Fruit fly (Drosophila melanogaster) whole organism, embryonic: Measurements from ENCODE around the gene Spn38F.

Source experiments
- Ada2b ChIP-seq: fragments of 200-800 bp; sonication (Bioruptor generic); IDR thresholded peaks from 2 replicates; pipeline ENCODE4 v1.3.6; 2022; ENCODE audit warnings: missing biosample characterization, missing genetic modification characterization
- CG10979 ChIP-seq: fragments of 200-800 bp; sonication (Bioruptor generic); optimal IDR thresholded peaks from 2 replicates; lab custom pipeline; 2018; ENCODE audit warnings: missing biosample characterization, mild to moderate bottlenecking, missing genetic modification characterization, moderate library complexity
- CG11695 ChIP-seq: fragments of 200-800 bp; sonication (Bioruptor generic); IDR thresholded peaks from 3 replicates; pipeline ENCODE4 v1.3.6; 2022; ENCODE audit warnings: missing biosample characterization, missing genetic modification characterization
- CG11696 ChIP-seq: fragments of 200-800 bp; sonication (Bioruptor generic); IDR thresholded peaks from 2 replicates; pipeline ENCODE4 v1.3.6; 2022; ENCODE audit warnings: missing biosample characterization, missing genetic modification characterization
- CG1233 ChIP-seq: fragments of 200-800 bp; sonication (Bioruptor generic); optimal IDR thresholded peaks from 4 replicates; lab custom pipeline; 2018; ENCODE audit warnings: missing biosample characterization, mild to moderate bottlenecking, missing genetic modification characterization
- CG14050 ChIP-seq: fragments of 200-800 bp; sonication (Bioruptor generic); IDR thresholded peaks from 3 replicates; pipeline ENCODE4 v1.3.6; 2022; ENCODE audit warnings: missing biosample characterization, missing genetic modification characterization
- CG17359 ChIP-seq: fragments of 200-800 bp; sonication (Bioruptor generic); optimal IDR thresholded peaks from 3 replicates; lab custom pipeline; 2018; ENCODE audit warnings: missing biosample characterization, mild to moderate bottlenecking, missing genetic modification characterization, moderate library complexity
- CG30431 ChIP-seq: fragments of 200-800 bp; sonication (Bioruptor generic); optimal IDR thresholded peaks from 2 replicates; lab custom pipeline; 2017; ENCODE audit warnings: missing biosample characterization, missing genetic modification characterization
- CG42726 ChIP-seq: fragments of 200-800 bp; sonication (Bioruptor generic); IDR thresholded peaks from 2 replicates; pipeline ENCODE4 v1.3.6; 2022; ENCODE audit warnings: missing biosample characterization, missing genetic modification characterization; ENCODE audit not compliant: partially characterized antibody
- CG4360 ChIP-seq: fragments of 200-800 bp; sonication (Bioruptor generic); IDR thresholded peaks from 2 replicates; pipeline ENCODE4 v1.3.6; 2022; ENCODE audit warnings: missing biosample characterization, missing genetic modification characterization
- CG4854 ChIP-seq: fragments of 200-800 bp; sonication (Bioruptor generic); optimal IDR thresholded peaks from 2 replicates; lab custom pipeline; 2016; ENCODE audit warnings: missing biosample characterization, missing genetic modification characterization, inconsistent platforms
- CG6791 ChIP-seq: fragments of 200-800 bp; sonication (Bioruptor generic); IDR thresholded peaks from 3 replicates; pipeline ENCODE4 v1.3.6; 2022; ENCODE audit warnings: missing biosample characterization, missing genetic modification characterization; ENCODE audit not compliant: partially characterized antibody
- CG7357 ChIP-seq: fragments of 200-800 bp; sonication (Bioruptor generic); IDR thresholded peaks from 3 replicates; pipeline ENCODE4 v1.3.6; 2022; ENCODE audit warnings: missing biosample characterization, missing genetic modification characterization
- CG7556 ChIP-seq: fragments of 200-800 bp; sonication (Bioruptor generic); optimal IDR thresholded peaks from 2 replicates; lab custom pipeline; 2017; ENCODE audit warnings: missing biosample characterization, mild to moderate bottlenecking, missing genetic modification characterization
- CG8290 ChIP-seq, 3 experiments: fragments of 200-800 bp; sonication (Bioruptor generic); optimal IDR thresholded peaks; 2 replicates each; lab custom pipeline; 2016 to 2019; ENCODE audit warnings: missing biosample characterization in 3 of 3, missing genetic modification characterization in 3 of 3, mild to moderate bottlenecking in 2 of 3, moderate library complexity in 1 of 3
- CG9437 ChIP-seq: fragments of 200-800 bp; sonication (Bioruptor generic); optimal IDR thresholded peaks from 2 replicates; lab custom pipeline; 2018; ENCODE audit warnings: missing biosample characterization, mild to moderate bottlenecking, missing genetic modification characterization
- D19B ChIP-seq: fragments of 200-800 bp; sonication (Bioruptor generic); optimal IDR thresholded peaks from 2 replicates; lab custom pipeline; 2017; ENCODE audit warnings: missing biosample characterization, mild to moderate bottlenecking, missing genetic modification characterization
- Dip3 ChIP-seq: fragments of 200-800 bp; sonication (Bioruptor generic); optimal IDR thresholded peaks from 3 replicates; lab custom pipeline; 2016; ENCODE audit warnings: missing biosample characterization, missing genetic modification characterization
- Ets97D ChIP-seq: fragments of 200-800 bp; sonication (Bioruptor generic); optimal IDR thresholded peaks from 3 replicates; lab custom pipeline; 2016; ENCODE audit warnings: missing biosample characterization, missing genetic modification characterization
- HLHmδ ChIP-seq: fragments of 200-800 bp; sonication (Bioruptor generic); optimal IDR thresholded peaks from 2 replicates; lab custom pipeline; 2018; ENCODE audit warnings: missing biosample characterization, mild to moderate bottlenecking, missing genetic modification characterization, moderate library complexity
- Med ChIP-seq: fragments of 200-800 bp; sonication (Bioruptor generic); peaks from one replicate; lab custom pipeline; 2016; ENCODE audit warnings: missing biosample characterization, missing genetic modification characterization, mild to moderate bottlenecking, inconsistent platforms, moderate library complexity
- Spps ChIP-seq: fragments of 200-800 bp; sonication (Bioruptor generic); optimal IDR thresholded peaks from 2 replicates; lab custom pipeline; 2018; ENCODE audit warnings: missing biosample characterization, mild to moderate bottlenecking, missing genetic modification characterization
- Stat92E ChIP-seq, 3 experiments: fragments of >200 bp in 2 of 3; fragments of 200-800 bp in 1 of 3; sonication (Bioruptor generic) in 1 of 3; optimal IDR thresholded peaks; 2 replicates each; lab custom pipeline; 2017 to 2019; ENCODE audit warnings: missing biosample characterization in 3 of 3, missing genetic modification characterization in 3 of 3, mild to moderate bottlenecking in 1 of 3, moderate library complexity in 1 of 3
- Taf1 ChIP-seq: fragments of 200-800 bp; sonication (Bioruptor generic); IDR thresholded peaks from 2 replicates; pipeline ENCODE4 v1.3.6; 2022; ENCODE audit warnings: missing biosample characterization, missing genetic modification characterization
- aop ChIP-seq: fragments of 200-800 bp; sonication (Bioruptor generic); IDR thresholded peaks from 2 replicates; pipeline ENCODE4 v1.3.6; 2022; ENCODE audit warnings: missing biosample characterization, missing genetic modification characterization
- br ChIP-seq: fragments of >200 bp; optimal IDR thresholded peaks from 2 replicates; lab custom pipeline; 2017
- caup ChIP-seq: fragments of 200-800 bp; sonication (Bioruptor generic); optimal IDR thresholded peaks from 3 replicates; lab custom pipeline; 2017; ENCODE audit warnings: missing biosample characterization, mild to moderate bottlenecking, missing genetic modification characterization, moderate library complexity; ENCODE audit not compliant: severe bottlenecking
- chif ChIP-seq, 2 experiments: fragments of 200-800 bp; sonication (Bioruptor generic); optimal IDR thresholded peaks; 3 replicates each; lab custom pipeline; 2016; ENCODE audit warnings: missing biosample characterization in 2 of 2, missing genetic modification characterization in 2 of 2
- chinmo ChIP-seq: fragments of 200-800 bp; sonication (Bioruptor generic); IDR thresholded peaks from 4 replicates; pipeline ENCODE4 v1.3.6; 2022; ENCODE audit warnings: missing biosample characterization, missing genetic modification characterization; ENCODE audit not compliant: partially characterized antibody
- fru ChIP-seq: fragments of >200 bp; optimal IDR thresholded peaks from 2 replicates; lab custom pipeline; 2017
- gce ChIP-seq: fragments of 200-800 bp; sonication (Bioruptor generic); IDR thresholded peaks from 3 replicates; pipeline ENCODE4 v1.3.6; 2022; ENCODE audit warnings: missing biosample characterization, missing genetic modification characterization
- grn ChIP-seq: fragments of 200-800 bp; sonication (Bioruptor generic); optimal IDR thresholded peaks from 3 replicates; lab custom pipeline; 2017; ENCODE audit warnings: missing biosample characterization, missing genetic modification characterization
- gt ChIP-seq: fragments of 200-800 bp; sonication (Bioruptor generic); IDR thresholded peaks from 2 replicates; pipeline ENCODE4 v1.3.6; 2022; ENCODE audit warnings: missing biosample characterization, missing genetic modification characterization
- jigr1 ChIP-seq: fragments of 200-800 bp; sonication (Bioruptor generic); IDR thresholded peaks from 3 replicates; pipeline ENCODE4 v1.3.6; 2022; ENCODE audit warnings: missing biosample characterization, missing genetic modification characterization
- lbe ChIP-seq: fragments of 200-800 bp; sonication (Bioruptor generic); optimal IDR thresholded peaks from 2 replicates; lab custom pipeline; 2016; ENCODE audit warnings: missing biosample characterization, mild to moderate bottlenecking, missing genetic modification characterization
- nom ChIP-seq: fragments of 200-800 bp; sonication (Bioruptor generic); optimal IDR thresholded peaks from 2 replicates; lab custom pipeline; 2017; ENCODE audit warnings: missing biosample characterization, missing genetic modification characterization, mild to moderate bottlenecking, moderate library complexity, missing genetic modification reagents
- pan ChIP-seq, 4 experiments: fragments of >200 bp in 3 of 4; fragments of 200-800 bp in 1 of 4; sonication (Bioruptor generic) in 1 of 4; optimal IDR thresholded peaks in 3 of 4; IDR thresholded peaks in 1 of 4; 2 replicates each; pipeline versions ENCODE4 v1.3.6 to Lab custom; 2017 to 2022; ENCODE audit warnings: missing biosample characterization in 2 of 4, missing genetic modification characterization in 2 of 4, mixed read lengths in 1 of 4
- peb ChIP-seq: fragments of 200-800 bp; sonication (Bioruptor generic); IDR thresholded peaks from 2 replicates; pipeline ENCODE4 v1.3.6; 2022; ENCODE audit warnings: missing biosample characterization, missing genetic modification characterization
- pum ChIP-seq: fragments of 200-800 bp; sonication (Bioruptor generic); optimal IDR thresholded peaks from 2 replicates; lab custom pipeline; 2016; ENCODE audit warnings: missing biosample characterization, missing genetic modification characterization
- pzg ChIP-seq: fragments of 200-800 bp; sonication (Bioruptor generic); optimal IDR thresholded peaks from 3 replicates; lab custom pipeline; 2018; ENCODE audit warnings: missing biosample characterization, mild to moderate bottlenecking, missing genetic modification characterization, moderate library complexity
- sd ChIP-seq: fragments of 200-800 bp; sonication (Bioruptor generic); optimal IDR thresholded peaks from 3 replicates; lab custom pipeline; 2018; ENCODE audit warnings: missing biosample characterization, mild to moderate bottlenecking, missing genetic modification characterization, moderate library complexity
- stc ChIP-seq: fragments of 200-800 bp; sonication (Bioruptor generic); IDR thresholded peaks from 2 replicates; pipeline ENCODE4 v1.3.6; 2022; ENCODE audit warnings: missing biosample characterization, missing genetic modification characterization
- tap ChIP-seq: fragments of 200-800 bp; optimal IDR thresholded peaks from 3 replicates; lab custom pipeline; 2019; ENCODE audit warnings: missing biosample characterization, mild to moderate bottlenecking, missing genetic modification characterization, moderate library complexity
- unpg ChIP-seq: fragments of 200-800 bp; sonication (Bioruptor generic); optimal IDR thresholded peaks from 3 replicates; lab custom pipeline; 2018; ENCODE audit warnings: missing biosample characterization, mild to moderate bottlenecking, missing genetic modification characterization, moderate library complexity
- wor ChIP-seq: fragments of 200-800 bp; sonication (Bioruptor generic); IDR thresholded peaks from 2 replicates; pipeline ENCODE4 v1.3.6; 2022; ENCODE audit warnings: missing biosample characterization, missing genetic modification characterization
- zen2 ChIP-seq: fragments of 200-800 bp; sonication (Bioruptor generic); IDR thresholded peaks from 3 replicates; pipeline ENCODE4 v1.3.6; 2022; ENCODE audit warnings: missing biosample characterization, missing genetic modification characterization; ENCODE audit not compliant: partially characterized antibody

Gene Spn38F

dm6 chr2L:20817170-20817569, 20.6 kb downstream of the Spn38F start, which contains the start of gene CheB38b:
CheB38b (minus strand) TSS chr2L:20817270.
- no peak for TF ChIP-seq CG30431 (GFP tag; lab: Kevin White, UChicago)
- TF ChIP-seq Dip3 (GFP tag; lab: Kevin White, UChicago), result no peak
- TF ChIP-seq gt (GFP tag; lab: Robert Waterston, UW), result no peak
- no peak for TF ChIP-seq peb
- no peak for TF ChIP-seq Taf1 (GFP tag; lab: Robert Waterston, UW)
- TF ChIP-seq gce, result no peak
- TF ChIP-seq CG4854, result no peak
- no peak for TF ChIP-seq CG6791
- TF ChIP-seq unpg (GFP tag; lab: Kevin White, UChicago), result no peak
- TF ChIP-seq stc, result no peak
- no peak for TF ChIP-seq CG10979 (tag; lab: Kevin White, UChicago)

dm6 chr2L:20816140-20816539, 21.6 kb downstream of the Spn38F start, which contains the start of gene CG33322:
CG33322 (minus strand) TSS chr2L:20816240.
- TF ChIP-seq tap (tag; lab: Kevin White, UChicago) (no peak), br (lab: Kevin White, UChicago) (no peak), nom (GFP tag; lab: Kevin White, UChicago) (no peak), jigr1 (GFP tag; lab: Robert Waterston, UW) (no peak), CG1233 (no peak), D19B (GFP tag; lab: Kevin White, UChicago) (no peak), Spps (no peak), fru (lab: Kevin White, UChicago) (no peak), CG4360 (GFP tag; lab: Robert Waterston, UW) (no peak), CG9437 (GFP tag; lab: Kevin White, UChicago) (no peak), CG7357 (GFP tag; lab: Robert Waterston, UW) (no peak), lbe (no peak), wor (GFP tag; lab: Robert Waterston, UW) (no peak), HLHmδ (no peak), sd (tag; lab: Kevin White, UChicago) (no peak), Stat92E (GFP tag; optimal IDR thresholded peaks at IDR 0.05; lab: Kevin White, UChicago) (no peak), Ets97D (GFP tag; lab: Kevin White, UChicago) (no peak), CG42726 (GFP tag; lab: Robert Waterston, UW) (no peak)

- TF ChIP-seq Med (GFP tag; lab: Kevin White, UChicago), result peak; percentile 42
- peak; percentile 2 for TF ChIP-seq grn (GFP tag; lab: Kevin White, UChicago)
- TF ChIP-seq chif (GFP tag; optimal IDR thresholded peaks at IDR 0.05; lab: Kevin White, UChicago), result no peak
- peak; percentile 78 for TF ChIP-seq nom (GFP tag; lab: Kevin White, UChicago)
- TF ChIP-seq caup (GFP tag; lab: Kevin White, UChicago), result no peak
- no peak for TF ChIP-seq pum
- TF ChIP-seq unpg (GFP tag; lab: Kevin White, UChicago), result no peak
- TF ChIP-seq CG14050 (GFP tag; lab: Robert Waterston, UW), result no peak
- TF ChIP-seq chinmo (GFP tag; lab: Robert Waterston, UW), result 0 out of 4 replicates have a peak, but pooled peaks have one; percentile 52
- TF ChIP-seq aop (GFP tag; lab: Robert Waterston, UW), result no peak
- TF ChIP-seq CG17359 (tag; lab: Kevin White, UChicago), result no peak
- TF ChIP-seq CG7556 (GFP tag; lab: Kevin White, UChicago), result no peak
- no peak for TF ChIP-seq pzg (GFP tag; lab: Kevin White, UChicago)
- 0 out of 2 replicates have a peak, but pooled peaks have one; percentile 20 for TF ChIP-seq Ada2b (GFP tag; lab: Robert Waterston, UW)
- TF ChIP-seq CG11696 (GFP tag; lab: Robert Waterston, UW), result 0 out of 2 replicates have a peak, but pooled peaks have one; percentile 11
- peak; percentile 14 for TF ChIP-seq sd (tag; lab: Kevin White, UChicago)
- TF ChIP-seq zen2 (GFP tag; lab: Robert Waterston, UW), result no peak
- TF ChIP-seq pan (optimal IDR thresholded peaks at IDR 0.05; lab: Kevin White, UChicago), result no peak
- no peak for TF ChIP-seq pan (GFP tag; optimal IDR thresholded peaks at IDR 0.05 in 1 of 2, IDR thresholded peaks at IDR 0.05 in 1 of 2)
- TF ChIP-seq CG11695 (GFP tag; lab: Robert Waterston, UW), result no peak
- TF ChIP-seq gce, result no peak
- no peak for TF ChIP-seq CG8290 (GFP tag; optimal IDR thresholded peaks at IDR 0.05; lab: Kevin White, UChicago)
- TF ChIP-seq CG8290 (tag; optimal IDR thresholded peaks at IDR 0.05; lab: Kevin White, UChicago), result peak in 1 of 2 experiments; percentile 30
Measured at dm6 chr2L:20812283-20813189, 25.2 kb downstream of the Spn38F start.
